Worm (Caenorhabditis elegans) whole organism, young adult: ENCODE measurements around the gene C55B6.5.

Source experiments
- F37B4.10 ChIP-seq: fragments of 200-800 bp; sonication (Bioruptor generic); IDR thresholded peaks from 2 replicates; pipeline ENCODE4 v1.3.6; 2022; ENCODE audit warnings: missing genetic modification characterization, missing compliant biosample characterization
- F57A8.1 ChIP-seq: fragments of 200-800 bp; sonication (Bioruptor generic); optimal IDR thresholded peaks from 2 replicates; lab custom pipeline; 2018; ENCODE audit warnings: mild to moderate bottlenecking, missing genetic modification characterization, moderate library complexity, missing compliant biosample characterization
- ama-1 ChIP-seq, 3 experiments: fragments of 150-350 bp in 1 of 3; sonication (generic microtip) in 2 of 3; optimal IDR thresholded peaks; 2 replicates each; lab custom pipeline; 2014 to 2018; ENCODE audit warnings: missing biosample characterization in 2 of 3, missing genetic modification characterization in 2 of 3, missing genetic modification reagents in 2 of 3
- atf-7 ChIP-seq: sonication (generic microtip); optimal IDR thresholded peaks from 2 replicates; lab custom pipeline; 2017; ENCODE audit warnings: mild to moderate bottlenecking, missing genetic modification characterization, missing compliant biosample characterization
- bed-1 ChIP-seq: fragments of 200-800 bp; sonication (Bioruptor generic); IDR thresholded peaks from 2 replicates; pipeline ENCODE4 v1.3.6; 2022; ENCODE audit warnings: missing genetic modification reagents, missing genetic modification characterization, missing compliant biosample characterization
- ceh-40 ChIP-seq: fragments of 200-800 bp; sonication (Bioruptor generic); IDR thresholded peaks from 2 replicates; pipeline ENCODE4 v1.3.6; 2022; ENCODE audit warnings: missing genetic modification characterization, missing compliant biosample characterization
- dpff-1 ChIP-seq: sonication (generic microtip); optimal IDR thresholded peaks from 2 replicates; lab custom pipeline; 2017; ENCODE audit warnings: mild to moderate bottlenecking, missing genetic modification characterization, missing compliant biosample characterization
- ekl-4 ChIP-seq: fragments of 200-800 bp; sonication (Bioruptor generic); IDR thresholded peaks from 2 replicates; pipeline ENCODE4 v1.3.6; 2022; ENCODE audit warnings: missing genetic modification reagents, missing genetic modification characterization, missing compliant biosample characterization
- fkh-3 ChIP-seq: sonication (generic microtip); optimal IDR thresholded peaks from 2 replicates; lab custom pipeline; 2016; ENCODE audit warnings: mild to moderate bottlenecking, missing genetic modification characterization, missing compliant biosample characterization
- him-1 ChIP-seq: sonication (generic microtip); optimal IDR thresholded peaks from 2 replicates; lab custom pipeline; 2016; ENCODE audit warnings: missing genotype, missing genetic modification reagents, missing genetic modification characterization, missing compliant biosample characterization
- nfyb-1 ChIP-seq: fragments of 200-800 bp; sonication (Bioruptor generic); IDR thresholded peaks from 2 replicates; pipeline ENCODE4 v1.3.6; 2022; ENCODE audit warnings: missing genetic modification reagents, missing genetic modification characterization, missing compliant biosample characterization
- snpc-4 ChIP-seq, 5 experiments: fragments of 150-350 bp in 1 of 5; sonication (generic microtip) in 4 of 5; optimal IDR thresholded peaks; 2 replicates each; lab custom pipeline; 2014 to 2018; ENCODE audit warnings: missing genetic modification characterization in 5 of 5, missing biosample characterization in 3 of 5, antibody characterized with exemption in 2 of 5, mild to moderate bottlenecking in 2 of 5, missing compliant biosample characterization in 2 of 5, missing genotype in 2 of 5, moderate library complexity in 2 of 5, missing genetic modification reagents in 1 of 5
- xnd-1 ChIP-seq: sonication (generic microtip); optimal IDR thresholded peaks from 2 replicates; lab custom pipeline; 2016; ENCODE audit warnings: missing genotype, missing genetic modification reagents, missing genetic modification characterization, missing compliant biosample characterization
- ztf-6 ChIP-seq: fragments of 200-800 bp; sonication (Bioruptor generic); IDR thresholded peaks from 2 replicates; pipeline ENCODE4 v1.3.6; 2022; ENCODE audit warnings: missing genetic modification reagents, missing genetic modification characterization, missing compliant biosample characterization

DNA sequence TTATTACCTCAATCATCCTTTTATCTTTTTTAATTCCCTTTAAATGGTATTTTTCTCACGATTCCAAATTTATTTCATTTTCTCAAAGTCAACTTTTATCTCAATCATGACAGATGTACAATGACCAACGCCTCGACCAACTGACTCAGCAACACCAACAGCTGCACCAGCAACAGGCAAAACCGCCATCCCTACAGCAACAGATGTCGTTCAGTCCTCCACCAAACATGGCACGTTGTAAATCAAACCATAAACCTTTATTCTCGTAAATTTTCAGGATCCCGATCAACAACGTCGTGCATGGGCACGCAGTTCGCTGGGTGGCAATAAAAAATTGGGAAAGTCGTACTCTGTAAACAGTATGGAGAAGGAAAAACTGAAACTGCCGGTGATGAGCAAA lies 42.3 kb downstream of the C55B6.5 start:
- no peak for TF ChIP-seq xnd-1 (tag; lab: Kevin White, UChicago)
- TF ChIP-seq ekl-4 (GFP tag; lab: Robert Waterston, UW), result no peak
- TF ChIP-seq F37B4.10, result no peak
- no peak for TF ChIP-seq F57A8.1 (GFP tag; lab: Kevin White, UChicago)
- TF ChIP-seq atf-7 (tag; lab: Kevin White, UChicago), result no peak
- TF ChIP-seq dpff-1 (tag; lab: Kevin White, UChicago), result no peak
- no peak for TF ChIP-seq bed-1 (GFP tag; lab: Robert Waterston, UW)
- TF ChIP-seq nfyb-1 (GFP tag; lab: Robert Waterston, UW), result no peak
- no peak for TF ChIP-seq fkh-3 (tag; lab: Kevin White, UChicago)
- TF ChIP-seq him-1, result no peak
- TF ChIP-seq ceh-40 (GFP tag; lab: Robert Waterston, UW), result no peak
- TF ChIP-seq ama-1 (optimal IDR thresholded peaks at IDR 0.05; lab: Kevin White, UChicago), result no peak
- TF ChIP-seq ama-1 (GFP tag; optimal IDR thresholded peaks at IDR 0.05; lab: Kevin White, UChicago), result no peak
- TF ChIP-seq ztf-6 (GFP tag; lab: Robert Waterston, UW), result no peak
- no peak for TF ChIP-seq snpc-4 (GFP tag; optimal IDR thresholded peaks at IDR 0.05; lab: Kevin White, UChicago)
- TF ChIP-seq snpc-4 (tag; optimal IDR thresholded peaks at IDR 0.05; lab: Kevin White, UChicago), result no peak
